Worm (Caenorhabditis elegans) whole organism, L2 larva: ENCODE data around the gene gln-6.
A peak's percentile ranks its signal among the peaks of the same experiment; 100 is the strongest.
"Not testable (repeated sequence)": the region's sequence is repeated elsewhere in the genome, so short reads cannot be mapped to it uniquely, and the experiment has no call there.

Experiments used
- F13H6.1 ChIP-seq: sonication (generic microtip); optimal IDR thresholded peaks from 2 replicates; lab custom pipeline; 2016; ENCODE audit warnings: missing genetic modification characterization, missing compliant biosample characterization
- ZK546.5 ChIP-seq: sonication (generic microtip); optimal IDR thresholded peaks from 2 replicates; lab custom pipeline; 2017; ENCODE audit warnings: missing biosample characterization, missing genetic modification characterization
- blmp-1 ChIP-seq: sonication (generic microtip); optimal IDR thresholded peaks from 2 replicates; lab custom pipeline; 2017; ENCODE audit warnings: missing genetic modification characterization, mild to moderate bottlenecking, missing compliant biosample characterization, antibody characterized with exemption, moderate library complexity; ENCODE audit not compliant: insufficient read depth
- ceh-16 ChIP-seq: fragments of 150-350 bp; optimal IDR thresholded peaks from 2 replicates; lab custom pipeline; 2014; ENCODE audit warnings: missing biosample characterization, missing genetic modification characterization
- ceh-82 ChIP-seq: fragments of 150-350 bp; optimal IDR thresholded peaks from 2 replicates; lab custom pipeline; 2014; ENCODE audit warnings: missing biosample characterization, missing genetic modification characterization
- crh-2 ChIP-seq: sonication (generic microtip); optimal IDR thresholded peaks from 2 replicates; lab custom pipeline; 2017; ENCODE audit warnings: missing biosample characterization, missing genetic modification characterization
- egl-27 ChIP-seq: sonication (generic microtip); optimal IDR thresholded peaks from 3 replicates; lab custom pipeline; 2017; ENCODE audit warnings: missing biosample characterization, missing genetic modification reagents, missing genetic modification characterization
- elt-1 ChIP-seq: fragments of 150-350 bp; optimal IDR thresholded peaks from 2 replicates; lab custom pipeline; 2014; ENCODE audit warnings: missing biosample characterization, missing genetic modification characterization
- elt-3 ChIP-seq: sonication (generic microtip); optimal IDR thresholded peaks from 2 replicates; lab custom pipeline; 2017; ENCODE audit warnings: missing biosample characterization, missing genetic modification characterization
- fos-1 ChIP-seq: fragments of 150-350 bp; optimal IDR thresholded peaks from 2 replicates; lab custom pipeline; 2014; ENCODE audit warnings: missing biosample characterization, missing genetic modification characterization
- lsy-2 ChIP-seq, 2 experiments: fragments of 150-350 bp in 1 of 2; sonication (generic microtip) in 1 of 2; optimal IDR thresholded peaks; 2 replicates each; lab custom pipeline; 2014 to 2017; ENCODE audit warnings: missing biosample characterization in 2 of 2, missing genetic modification characterization in 2 of 2
- mab-5 ChIP-seq: fragments of 150-350 bp; optimal IDR thresholded peaks from 2 replicates; lab custom pipeline; 2014; ENCODE audit warnings: missing biosample characterization, missing genetic modification characterization
- mbf-1 ChIP-seq: sonication (generic microtip); optimal IDR thresholded peaks from 2 replicates; lab custom pipeline; 2017; ENCODE audit warnings: missing biosample characterization, missing genetic modification characterization
- mdl-1 ChIP-seq, 2 experiments: fragments of 150-350 bp in 1 of 2; sonication (generic microtip) in 1 of 2; optimal IDR thresholded peaks; 2 replicates each; lab custom pipeline; 2017; ENCODE audit warnings: missing biosample characterization in 2 of 2, missing genetic modification characterization in 2 of 2
- nhr-10 ChIP-seq: sonication (generic microtip); optimal IDR thresholded peaks from 2 replicates; lab custom pipeline; 2017; ENCODE audit warnings: missing biosample characterization, missing genetic modification characterization
- nhr-11 ChIP-seq: fragments of 150-350 bp; optimal IDR thresholded peaks from 2 replicates; lab custom pipeline; 2014; ENCODE audit warnings: missing biosample characterization, missing genetic modification characterization
- nhr-12 ChIP-seq: fragments of 150-350 bp; optimal IDR thresholded peaks from 2 replicates; lab custom pipeline; 2014; ENCODE audit warnings: missing biosample characterization, missing genetic modification characterization
- nhr-129 ChIP-seq: fragments of 150-350 bp; optimal IDR thresholded peaks from 2 replicates; lab custom pipeline; 2014; ENCODE audit warnings: missing biosample characterization, missing genetic modification characterization
- nhr-237 ChIP-seq: fragments of 150-350 bp; optimal IDR thresholded peaks from 2 replicates; lab custom pipeline; 2014; ENCODE audit warnings: missing biosample characterization, missing genetic modification characterization
- nhr-25 ChIP-seq: fragments of 150-350 bp; sonication (generic microtip); optimal IDR thresholded peaks from 3 replicates; lab custom pipeline; 2014; ENCODE audit warnings: missing biosample characterization, missing genetic modification characterization
- nhr-77 ChIP-seq: fragments of 150-350 bp; optimal IDR thresholded peaks from 2 replicates; lab custom pipeline; 2014; ENCODE audit warnings: missing biosample characterization, missing genetic modification characterization
- peb-1 ChIP-seq: fragments of 150-350 bp; optimal IDR thresholded peaks from 2 replicates; lab custom pipeline; 2014; ENCODE audit warnings: missing biosample characterization, missing genetic modification characterization
- sem-4 ChIP-seq: fragments of 150-350 bp; optimal IDR thresholded peaks from 2 replicates; lab custom pipeline; 2014; ENCODE audit warnings: missing biosample characterization, missing genetic modification reagents, missing genetic modification characterization
- skn-1 ChIP-seq: sonication (generic microtip); optimal IDR thresholded peaks from 2 replicates; lab custom pipeline; 2017; ENCODE audit warnings: missing biosample characterization, missing genetic modification characterization
- sma-3 ChIP-seq: sonication (generic microtip); optimal IDR thresholded peaks from 2 replicates; lab custom pipeline; 2016; ENCODE audit warnings: missing genetic modification reagents, missing genetic modification characterization, missing compliant biosample characterization
- unc-55 ChIP-seq: fragments of 150-350 bp; sonication (generic microtip); optimal IDR thresholded peaks from 3 replicates; lab custom pipeline; 2014; ENCODE audit warnings: missing biosample characterization, missing genetic modification reagents, missing genetic modification characterization
- unc-62 ChIP-seq: fragments of 150-350 bp; optimal IDR thresholded peaks from 2 replicates; lab custom pipeline; 2014; ENCODE audit warnings: missing biosample characterization, missing genetic modification reagents, missing genetic modification characterization
- ztf-11 ChIP-seq: sonication (generic microtip); optimal IDR thresholded peaks from 2 replicates; lab custom pipeline; 2017; ENCODE audit warnings: missing biosample characterization, missing genetic modification characterization
- ztf-4 ChIP-seq: fragments of 150-350 bp; optimal IDR thresholded peaks from 2 replicates; lab custom pipeline; 2014; ENCODE audit warnings: missing biosample characterization, missing genetic modification characterization

gln-6 gene

ce11 chrIV:9777535-9777934, 36.8 kb upstream of the gln-6 start, which contains the start of gene sna-2 (continued):
- TF ChIP-seq nhr-129 (tag; lab: Kevin White, UChicago) (peak; percentile 52), unc-55 (GFP tag; lab: Kevin White, UChicago) (peak; percentile 88), nhr-237 (no peak), fos-1 (tag; lab: Kevin White, UChicago) (peak; percentile 25), skn-1 (no peak), ZK546.5 (tag; lab: Kevin White, UChicago) (no peak)

ce11 chrIV:9773441-9773840, 32.7 kb upstream of the gln-6 start:
- TF ChIP-seq ztf-11 (tag; lab: Kevin White, UChicago), result no peak
- TF ChIP-seq unc-55 (GFP tag; lab: Kevin White, UChicago), result no peak
- no peak for TF ChIP-seq peb-1
- TF ChIP-seq ceh-16 (tag; lab: Kevin White, UChicago), result no peak
- TF ChIP-seq ZK546.5 (tag; lab: Kevin White, UChicago), result no peak
- TF ChIP-seq F13H6.1, result no peak
- no peak for TF ChIP-seq crh-2 (tag; lab: Kevin White, UChicago)
- TF ChIP-seq sem-4 (tag; lab: Kevin White, UChicago), result no peak
- no peak for TF ChIP-seq nhr-129 (tag; lab: Kevin White, UChicago)
- no peak for TF ChIP-seq nhr-11 (tag; lab: Kevin White, UChicago)
- TF ChIP-seq elt-1 (tag; lab: Kevin White, UChicago), result no peak
- TF ChIP-seq lsy-2 (tag; optimal IDR thresholded peaks at IDR 0.05; lab: Kevin White, UChicago), result no peak
- TF ChIP-seq fos-1 (tag; lab: Kevin White, UChicago), result no peak
- TF ChIP-seq nhr-25 (tag; lab: Kevin White, UChicago), result no peak
- no peak for TF ChIP-seq mab-5 (tag; lab: Kevin White, UChicago)
- TF ChIP-seq blmp-1 (tag; lab: Kevin White, UChicago), result no peak

ce11 chrIV:9772096-9772720, 31.5 kb upstream of the gln-6 start, which contains the start of gene cav-1:
cav-1 (plus strand) TSS chrIV:9772510.
- TF ChIP-seq nhr-237 (no peak), crh-2 (tag; lab: Kevin White, UChicago) (no peak), mdl-1 (tag; optimal IDR thresholded peaks at IDR 0.05; lab: Kevin White, UChicago) (no peak), elt-1 (tag; lab: Kevin White, UChicago) (no peak), ceh-16 (tag; lab: Kevin White, UChicago) (no peak), ztf-11 (tag; lab: Kevin White, UChicago) (no peak), nhr-77 (no peak), mbf-1 (tag; lab: Kevin White, UChicago) (no peak), skn-1 (no peak), ceh-82 (no peak)

ce11 chrIV:9770798-9771197, 30.1 kb upstream of the gln-6 start:
- TF ChIP-seq nhr-10 (tag; lab: Kevin White, UChicago) (no peak), nhr-11 (tag; lab: Kevin White, UChicago) (no peak), mdl-1 (tag; optimal IDR thresholded peaks at IDR 0.05; lab: Kevin White, UChicago) (no peak), nhr-12 (no peak), mab-5 (tag; lab: Kevin White, UChicago) (peak; percentile 12), egl-27 (tag; lab: Kevin White, UChicago) (no peak)

- not testable (repeated sequence) for TF ChIP-seq ceh-16 (tag; lab: Kevin White, UChicago); nhr-10 (tag; lab: Kevin White, UChicago); unc-62
Observed at ce11 chrIV:9769746-9770145, 29.0 kb upstream of the gln-6 start, which contains the start of gene msp-78. msp-78 (plus strand) TSS chrIV:9770046.

- not testable (repeated sequence) for TF ChIP-seq elt-3 (tag; lab: Kevin White, UChicago); ceh-16 (tag; lab: Kevin White, UChicago); skn-1
Observed at ce11 chrIV:9767054-9767453, 26.4 kb upstream of the gln-6 start, which contains the start of gene msp-79. msp-79 (minus strand) TSS chrIV:9767154.

ce11 chrIV:9766250-9766649, 25.5 kb upstream of the gln-6 start, which contains the start of gene ssp-36:
ssp-36 (minus strand) TSS chrIV:9766350.
- no peak for TF ChIP-seq sma-3 (GFP tag; lab: Kevin White, UChicago)
- TF ChIP-seq nhr-77, result no peak
- no peak for TF ChIP-seq mbf-1 (tag; lab: Kevin White, UChicago)
- TF ChIP-seq ztf-4 (tag; lab: Kevin White, UChicago), result no peak
